Worm (Caenorhabditis elegans) whole organism, L3 larva: Measurements from ENCODE around the gene srx-33.

Experiments
- aly-2 ChIP-seq: fragments of 150-350 bp; optimal IDR thresholded peaks from 2 replicates; lab custom pipeline; 2014; ENCODE audit warnings: missing biosample characterization, missing genetic modification characterization
- ama-1 ChIP-seq: fragments of 150-350 bp; optimal IDR thresholded peaks from 2 replicates; lab custom pipeline; 2018
- elt-2 ChIP-seq: sonication (generic microtip); optimal IDR thresholded peaks from 2 replicates; lab custom pipeline; 2016; ENCODE audit warnings: missing genetic modification reagents, mild to moderate bottlenecking, missing genetic modification characterization, missing compliant biosample characterization
- fkh-10 ChIP-seq: sonication (generic microtip); optimal IDR thresholded peaks from 2 replicates; lab custom pipeline; 2017; ENCODE audit warnings: missing biosample characterization, missing genetic modification reagents, missing genetic modification characterization
- sea-2 ChIP-seq: fragments of 150-350 bp; sonication (generic microtip); optimal IDR thresholded peaks from 4 replicates; lab custom pipeline; 2014; ENCODE audit warnings: missing biosample characterization, missing genetic modification reagents, missing genetic modification characterization
- skn-1 ChIP-seq: fragments of 150-350 bp; optimal IDR thresholded peaks from 2 replicates; lab custom pipeline; 2014; ENCODE audit warnings: missing biosample characterization, missing genetic modification characterization
- snpc-4 ChIP-seq: fragments of 150-350 bp; optimal IDR thresholded peaks from 2 replicates; lab custom pipeline; 2014; ENCODE audit warnings: missing biosample characterization, missing genetic modification characterization
- unc-62 ChIP-seq: fragments of 150-350 bp; sonication (generic microtip); optimal IDR thresholded peaks from 4 replicates; lab custom pipeline; 2014; ENCODE audit warnings: missing biosample characterization, missing genetic modification reagents, missing genetic modification characterization
- ztf-11 ChIP-seq: fragments of 150-350 bp; optimal IDR thresholded peaks from 2 replicates; lab custom pipeline; 2014; ENCODE audit warnings: missing biosample characterization, missing genetic modification characterization

DNA sequence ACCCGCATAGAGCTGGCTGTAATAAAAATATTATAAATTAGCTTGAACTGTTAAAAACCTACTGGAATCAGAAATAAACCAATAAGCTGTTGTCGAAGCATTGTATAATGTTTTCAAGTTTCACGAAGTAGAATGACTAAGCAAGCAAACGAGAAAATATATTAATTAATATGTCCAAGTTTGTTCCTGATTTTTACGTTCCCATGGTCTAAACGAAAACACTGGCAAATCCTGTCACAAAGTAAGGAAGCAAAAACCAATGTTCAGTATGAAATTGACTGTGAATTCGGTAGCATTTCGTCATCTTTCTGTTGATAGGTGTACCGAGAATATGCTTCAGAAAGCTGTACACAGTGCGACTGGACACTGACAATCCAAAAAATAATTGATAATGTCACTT, 1.5 kb upstream of the srx-33 start, which contains the start of gene srx-34:
- TF ChIP-seq ama-1 (lab: Kevin White, UChicago): no peak
- TF ChIP-seq unc-62 (GFP tag; lab: Kevin White, UChicago): no peak
- TF ChIP-seq sea-2 (GFP tag; lab: Kevin White, UChicago): no peak
- no peak for TF ChIP-seq ztf-11 (tag; lab: Kevin White, UChicago)
- TF ChIP-seq snpc-4: no peak
- no peak for TF ChIP-seq skn-1 (tag; lab: Kevin White, UChicago)
- TF ChIP-seq fkh-10 (GFP tag; lab: Kevin White, UChicago): no peak
- TF ChIP-seq aly-2 (tag; lab: Kevin White, UChicago): no peak
- TF ChIP-seq elt-2 (tag; lab: Kevin White, UChicago): no peak
